Fruit fly (Drosophila melanogaster) whole organism, wandering third instar larva: ENCODE results near the gene CG17717.

ENCODE experiments used
- Abd-B ChIP-seq: fragments of >200 bp; optimal IDR thresholded peaks from 2 replicates; lab custom pipeline; 2017; ENCODE audit warnings: missing biosample characterization, missing genetic modification characterization
- CG32264 ChIP-seq: fragments of 200-800 bp; sonication (Bioruptor generic); optimal IDR thresholded peaks from 2 replicates; lab custom pipeline; 2016; ENCODE audit warnings: missing biosample characterization, missing genetic modification characterization
- CG9705 ChIP-seq: fragments of 200-800 bp; sonication (Bioruptor generic); optimal IDR thresholded peaks from 2 replicates; lab custom pipeline; 2018; ENCODE audit warnings: missing biosample characterization, mild to moderate bottlenecking, missing genetic modification characterization
- CrebA ChIP-seq: fragments of 200-800 bp; sonication (Bioruptor generic); optimal IDR thresholded peaks from 2 replicates; lab custom pipeline; 2016; ENCODE audit warnings: missing biosample characterization, mild to moderate bottlenecking, missing genetic modification characterization, borderline replicate concordance
- Dfd ChIP-seq: fragments of >200 bp; optimal IDR thresholded peaks from 2 replicates; lab custom pipeline; 2017; ENCODE audit warnings: missing biosample characterization, missing genetic modification characterization
- Dif ChIP-seq: fragments of 200-275, 200-300 bp; sonication (Bioruptor generic); optimal IDR thresholded peaks from 2 replicates; lab custom pipeline; 2018; ENCODE audit warnings: missing biosample characterization, missing genetic modification characterization; ENCODE audit not compliant: partially characterized antibody
- HLH106 ChIP-seq: fragments of 200-800 bp; optimal IDR thresholded peaks from 3 replicates; lab custom pipeline; 2019; ENCODE audit warnings: missing biosample characterization, mild to moderate bottlenecking, missing genetic modification characterization, moderate library complexity
- Hnf4 ChIP-seq: fragments of 200-800 bp; sonication (Bioruptor generic); optimal IDR thresholded peaks from 2 replicates; lab custom pipeline; 2016; ENCODE audit warnings: missing biosample characterization, mild to moderate bottlenecking, missing genetic modification characterization
- Hr83 ChIP-seq: fragments of 200-300 bp; sonication (Bioruptor generic); optimal IDR thresholded peaks from 2 replicates; lab custom pipeline; 2016; ENCODE audit warnings: missing biosample characterization, mild to moderate bottlenecking, missing genetic modification characterization, moderate library complexity; ENCODE audit not compliant: poor library complexity, severe bottlenecking
- Jra ChIP-seq: sonication (Bioruptor generic); optimal IDR thresholded peaks from 2 replicates; lab custom pipeline; 2016; ENCODE audit warnings: missing biosample characterization, missing genetic modification characterization
- Mio ChIP-seq: sonication (Bioruptor generic); optimal IDR thresholded peaks from 2 replicates; lab custom pipeline; 2016; ENCODE audit warnings: missing biosample characterization, missing genetic modification characterization
- Myc ChIP-seq: fragments of >200 bp; optimal IDR thresholded peaks from 2 replicates; lab custom pipeline; 2017
- N ChIP-seq: fragments of >200 bp; optimal IDR thresholded peaks from 2 replicates; lab custom pipeline; 2018; ENCODE audit warnings: missing biosample characterization, missing external identifiers, missing genetic modification characterization
- Rel ChIP-seq, 2 experiments: fragments of 200-800 bp; sonication (Bioruptor generic) in 1 of 2; optimal IDR thresholded peaks; 2 replicates in 1 of 2; 3 replicates in 1 of 2; lab custom pipeline; 2016 to 2019; ENCODE audit warnings: mild to moderate bottlenecking in 2 of 2, missing biosample characterization in 2 of 2, missing genetic modification characterization in 2 of 2, moderate library complexity in 1 of 2
- Sp1 ChIP-seq: fragments of 200-800 bp; sonication (Bioruptor generic); optimal IDR thresholded peaks from 3 replicates; lab custom pipeline; 2019; ENCODE audit warnings: missing biosample characterization, mild to moderate bottlenecking, missing genetic modification characterization, moderate library complexity
- br ChIP-seq: fragments of 200-800 bp; sonication (Bioruptor generic); optimal IDR thresholded peaks from 2 replicates; lab custom pipeline; 2016; ENCODE audit warnings: missing biosample characterization, missing genetic modification characterization
- brk ChIP-seq: fragments of 200-800 bp; sonication (Bioruptor generic); optimal IDR thresholded peaks from 2 replicates; lab custom pipeline; 2016; ENCODE audit warnings: missing biosample characterization, mild to moderate bottlenecking, missing genetic modification characterization
- dl ChIP-seq, 2 experiments: fragments of 175-275, 200-275 bp in 1 of 2; fragments of 200-275 bp in 1 of 2; sonication (Bioruptor generic); optimal IDR thresholded peaks; lab custom pipeline; 2018; ENCODE audit warnings: mild to moderate bottlenecking in 2 of 2, missing biosample characterization in 2 of 2, missing genetic modification characterization in 2 of 2, moderate library complexity in 2 of 2; ENCODE audit not compliant: partially characterized antibody in 2 of 2, insufficient read depth in 1 of 2
- dmrt93B ChIP-seq: fragments of 200-800 bp; sonication (Bioruptor generic); optimal IDR thresholded peaks from 2 replicates; lab custom pipeline; 2018; ENCODE audit warnings: missing biosample characterization, mild to moderate bottlenecking, missing genetic modification characterization
- ey ChIP-seq: fragments of 200-800 bp; sonication (Bioruptor generic); optimal IDR thresholded peaks from 2 replicates; lab custom pipeline; 2016; ENCODE audit warnings: missing biosample characterization, missing genetic modification characterization
- foxo ChIP-seq, 2 experiments: fragments of 200-800 bp; sonication (Bioruptor generic); optimal IDR thresholded peaks; 2 replicates in 1 of 2; 3 replicates in 1 of 2; lab custom pipeline; 2016 to 2017; ENCODE audit warnings: missing biosample characterization in 2 of 2, missing genetic modification characterization in 2 of 2
- fru ChIP-seq: fragments of 200-800 bp; sonication (Bioruptor generic); optimal IDR thresholded peaks from 3 replicates; lab custom pipeline; 2016; ENCODE audit warnings: missing biosample characterization, mild to moderate bottlenecking, missing genetic modification characterization
- h ChIP-seq: fragments of 200-800 bp; sonication (Bioruptor generic); optimal IDR thresholded peaks from 3 replicates; lab custom pipeline; 2016; ENCODE audit warnings: missing biosample characterization, mild to moderate bottlenecking, missing genetic modification characterization
- jim ChIP-seq: fragments of 175-275, 200-325 bp; sonication (Bioruptor generic); optimal IDR thresholded peaks from 2 replicates; lab custom pipeline; 2016; ENCODE audit warnings: missing biosample characterization, mild to moderate bottlenecking, missing genetic modification characterization
- lola ChIP-seq: fragments of >200 bp; optimal IDR thresholded peaks from 2 replicates; lab custom pipeline; 2017; ENCODE audit warnings: missing biosample characterization, missing genetic modification characterization
- rgr ChIP-seq: fragments of 200-800 bp; sonication (Bioruptor generic); optimal IDR thresholded peaks from 3 replicates; lab custom pipeline; 2016; ENCODE audit warnings: missing biosample characterization, mild to moderate bottlenecking, missing genetic modification characterization
- sage ChIP-seq: fragments of 200-800 bp; sonication (Bioruptor generic); optimal IDR thresholded peaks from 2 replicates; lab custom pipeline; 2016; ENCODE audit warnings: missing biosample characterization, mild to moderate bottlenecking, missing genetic modification characterization
- sv ChIP-seq: fragments of 200-800 bp; sonication (Bioruptor generic); optimal IDR thresholded peaks from 3 replicates; lab custom pipeline; 2016; ENCODE audit warnings: missing biosample characterization, missing genetic modification characterization
- tai ChIP-seq: sonication (Bioruptor generic); optimal IDR thresholded peaks from 2 replicates; lab custom pipeline; 2016; ENCODE audit warnings: missing biosample characterization, missing genetic modification characterization
- usp ChIP-seq: fragments of >200 bp; optimal IDR thresholded peaks from 2 replicates; lab custom pipeline; 2017; ENCODE audit warnings: missing biosample characterization, missing genetic modification characterization
- woc ChIP-seq: sonication (Bioruptor generic); optimal IDR thresholded peaks from 2 replicates; lab custom pipeline; 2016; ENCODE audit warnings: missing biosample characterization, mild to moderate bottlenecking, missing genetic modification characterization

The CG17717 gene

DNA sequence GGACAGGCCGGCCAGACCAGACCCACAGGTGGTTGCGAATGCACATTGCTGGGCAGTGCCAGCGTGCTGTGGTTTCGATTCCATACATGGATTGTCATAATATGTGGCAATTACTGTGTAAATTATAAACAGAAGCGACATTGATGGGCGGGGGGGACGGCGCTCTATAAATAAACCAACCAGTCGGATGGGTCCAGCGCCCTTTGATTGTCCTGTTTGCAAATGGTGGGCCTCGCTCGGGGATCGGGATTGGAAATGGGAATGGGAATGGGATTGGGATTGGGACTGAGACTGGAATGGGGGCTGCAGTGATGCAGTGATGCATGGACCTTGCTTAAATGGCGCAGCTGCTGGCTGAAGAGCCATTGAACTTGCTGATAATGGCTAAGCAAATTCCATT, 3.7 kb downstream of the CG17717 start:
- TF ChIP-seq Abd-B (GFP tag; lab: Kevin White, UChicago) (no peak), fru (GFP tag; lab: Kevin White, UChicago) (no peak), brk (GFP tag; lab: Kevin White, UChicago) (no peak), dmrt93B (GFP tag; lab: Kevin White, UChicago) (no peak), Mio (GFP tag; lab: Kevin White, UChicago) (no peak), HLH106 (tag; lab: Kevin White, UChicago) (no peak), CrebA (GFP tag; lab: Kevin White, UChicago) (no peak), jim (GFP tag; lab: Kevin White, UChicago) (no peak), Myc (lab: Kevin White, UChicago) (no peak), Sp1 (GFP tag; lab: Kevin White, UChicago) (no peak), rgr (no peak), Dfd (GFP tag; lab: Kevin White, UChicago) (no peak), h (GFP tag; lab: Kevin White, UChicago) (no peak)

DNA sequence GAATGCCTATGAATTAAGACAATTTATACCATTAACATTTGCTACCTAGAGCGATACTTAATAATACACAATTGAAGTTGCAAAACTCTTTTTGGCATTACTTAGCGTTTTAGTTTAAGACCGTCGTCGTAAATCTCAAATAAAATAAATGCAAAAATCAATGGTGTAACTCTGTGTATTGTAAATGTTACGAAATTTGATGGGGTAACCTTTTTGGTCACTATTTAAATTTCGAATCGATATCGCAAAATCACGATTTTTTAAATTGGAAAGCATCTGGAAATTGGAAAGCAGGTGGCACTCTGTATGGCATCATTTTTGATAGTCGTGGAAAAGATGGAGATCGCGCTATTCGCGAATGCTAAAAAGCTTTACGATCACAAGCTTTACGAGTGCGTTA, 7.7 kb downstream of the CG17717 start, which contains the start of gene APC7:
Gene APC7 (plus strand): TSS at position 301 of the 400 bp plus-strand sequence.
- TF ChIP-seq rgr (no peak), tai (GFP tag; lab: Kevin White, UChicago) (no peak), Dif (no peak), dmrt93B (GFP tag; lab: Kevin White, UChicago) (no peak), Hr83 (no peak), Mio (GFP tag; lab: Kevin White, UChicago) (no peak), ey (GFP tag; lab: Kevin White, UChicago) (no peak)

DNA sequence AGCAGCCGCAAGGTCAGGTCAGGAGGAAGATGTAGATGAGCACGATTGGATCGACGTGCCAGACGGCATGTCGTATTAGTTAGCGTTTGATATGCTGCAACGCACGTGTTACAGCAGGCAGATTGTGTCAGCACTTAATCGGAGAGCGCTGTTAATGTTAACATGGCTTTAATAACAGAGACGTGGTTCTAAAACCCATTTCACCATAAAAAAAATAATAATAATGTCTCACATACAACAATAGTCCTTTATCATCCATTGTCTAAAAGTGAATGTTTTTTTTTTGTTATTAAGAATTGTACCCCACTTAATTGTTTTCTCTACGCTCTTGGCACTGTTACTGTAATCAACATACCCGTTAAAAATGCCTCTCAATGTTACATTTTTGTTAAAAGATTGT, 10.1 kb downstream of the CG17717 start:
- TF ChIP-seq woc (peak; percentile 64), dmrt93B (GFP tag; lab: Kevin White, UChicago) (peak; percentile 92), CG9705 (peak; percentile 75), sv (peak; percentile 70), usp (GFP tag; lab: Kevin White, UChicago) (no peak), Hr83 (peak; percentile 86), Sp1 (GFP tag; lab: Kevin White, UChicago) (peak; percentile 33), ey (GFP tag; lab: Kevin White, UChicago) (peak; percentile 90), Rel (GFP tag; optimal IDR thresholded peaks at IDR 0.05; lab: Kevin White, UChicago) (peak; percentile 22), Rel (tag; optimal IDR thresholded peaks at IDR 0.05; lab: Kevin White, UChicago) (peak; percentile 24), sage (peak; percentile 90), dl (GFP tag; optimal IDR thresholded peaks at IDR 0.05; lab: Kevin White, UChicago; ENCODE audit: insufficient read depth in 1 of 2, partially characterized antibody in 2 of 2) (peak; percentile 84 to 92), Dif (peak; percentile 99), foxo (GFP tag; optimal IDR thresholded peaks at IDR 0.05; lab: Kevin White, UChicago) (peak in 1 of 2 experiments; percentile 93), brk (GFP tag; lab: Kevin White, UChicago) (no peak), Hnf4 (GFP tag; lab: Kevin White, UChicago) (no peak), tai (GFP tag; lab: Kevin White, UChicago) (peak; percentile 94), lola (GFP tag; lab: Kevin White, UChicago) (no peak), h (GFP tag; lab: Kevin White, UChicago) (peak; percentile 95), jim (GFP tag; lab: Kevin White, UChicago) (peak; percentile 39), CG32264 (peak; percentile 85), HLH106 (tag; lab: Kevin White, UChicago) (peak; percentile 81), fru (GFP tag; lab: Kevin White, UChicago) (peak; percentile 89), Jra (GFP tag; lab: Kevin White, UChicago) (no peak)
- TF ChIP-seq, all 38 proteins: peak for 18

DNA sequence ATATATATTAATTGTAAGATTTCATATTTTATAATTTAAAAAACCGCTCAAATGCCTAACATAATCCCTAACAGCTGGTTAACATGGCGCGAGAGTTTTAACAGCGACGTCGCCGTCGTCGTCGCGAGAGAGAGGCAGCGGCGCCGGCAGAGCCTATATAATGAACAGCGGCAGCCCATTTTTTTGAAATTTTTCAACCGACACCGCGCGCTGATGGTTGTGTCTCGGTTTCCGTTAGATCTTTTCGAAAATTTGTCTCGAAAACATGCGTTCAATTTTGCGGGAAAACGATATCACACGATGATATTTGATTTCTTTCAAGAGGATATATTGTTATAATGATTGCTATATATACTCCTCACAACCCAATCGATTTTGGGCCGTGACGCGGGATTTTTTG, 10.8 kb downstream of the CG17717 start, which contains the start of gene pigs:
Gene pigs (plus strand): TSS at position 183 of the 400 bp plus-strand sequence.
- peak; percentile 2 for TF ChIP-seq Hnf4 (GFP tag; lab: Kevin White, UChicago)
- no peak for TF ChIP-seq Rel (GFP tag; optimal IDR thresholded peaks at IDR 0.05; lab: Kevin White, UChicago)
- TF ChIP-seq Rel (tag; optimal IDR thresholded peaks at IDR 0.05; lab: Kevin White, UChicago): no peak
- TF ChIP-seq N (GFP tag; lab: Kevin White, UChicago): no peak
- TF ChIP-seq br: no peak
